Worm (Caenorhabditis elegans) whole organism, mixed stage, embryonic: ENCODE data around the gene ints-11.

Source experiments
- ceh-39 ChIP-seq: fragments of 150-350 bp; optimal IDR thresholded peaks from 2 replicates; lab custom pipeline; 2014; ENCODE audit warnings: missing biosample characterization, missing genetic modification characterization
- elt-3 ChIP-seq: fragments of 150-350 bp; optimal IDR thresholded peaks from 2 replicates; lab custom pipeline; 2014; ENCODE audit warnings: missing biosample characterization, missing genetic modification characterization
- nhr-76 ChIP-seq: sonication (generic microtip); optimal IDR thresholded peaks from 2 replicates; lab custom pipeline; 2017; ENCODE audit warnings: missing biosample characterization, missing genetic modification characterization
- snpc-4 ChIP-seq: fragments of 150-350 bp; optimal IDR thresholded peaks from 2 replicates; lab custom pipeline; 2014; ENCODE audit warnings: missing biosample characterization, missing genetic modification characterization

DNA sequence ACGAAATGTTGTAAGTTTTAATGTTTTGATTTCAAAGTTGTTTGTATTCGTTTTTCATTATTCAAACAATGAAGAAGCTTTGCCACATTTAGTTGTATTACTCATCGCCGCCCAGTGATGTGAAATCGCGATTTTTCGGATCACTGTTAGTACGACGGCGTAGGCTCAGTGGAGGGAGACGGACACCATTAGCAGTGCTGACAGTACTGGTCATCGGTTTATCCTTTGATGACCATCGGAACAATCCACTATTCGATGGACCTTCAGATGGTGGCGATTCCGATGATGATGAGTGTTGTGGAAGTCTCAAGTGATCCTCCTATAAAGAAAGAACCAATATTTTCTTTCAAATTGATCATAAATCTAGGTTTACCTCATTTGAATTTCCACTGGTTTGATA lies 44.2 kb upstream of the ints-11 start:
- no peak for TF ChIP-seq elt-3 (tag; lab: Kevin White, UChicago)
- no peak for TF ChIP-seq snpc-4 (tag; lab: Kevin White, UChicago)
- TF ChIP-seq nhr-76 (tag; lab: Kevin White, UChicago), result no peak
- no peak for TF ChIP-seq ceh-39 (tag; lab: Kevin White, UChicago)
